Fruit fly (Drosophila melanogaster): ENCODE data around the gene CG9837.

dm6 chr3R:8808518-8808921 lies 4.9 kb downstream of the CG9837 start:
- TF ChIP-seq CG8478 (optimal IDR thresholded peaks at IDR 0.05) (no peak), CTCF (optimal IDR thresholded peaks at IDR 0.05) (no peak)
